Worm (Caenorhabditis elegans) whole organism, young adult: ENCODE data around the gene ipla-6.

Experiments
- B0035.1 ChIP-seq: sonication (generic microtip); optimal IDR thresholded peaks from 2 replicates; lab custom pipeline; 2016; ENCODE audit warnings: missing genetic modification characterization, mild to moderate bottlenecking, missing compliant biosample characterization, missing genotype, missing genetic modification reagents
- B0261.1 ChIP-seq: sonication (generic microtip); optimal IDR thresholded peaks from 2 replicates; lab custom pipeline; 2016; ENCODE audit warnings: mild to moderate bottlenecking, missing genetic modification characterization, moderate library complexity, missing compliant biosample characterization
- F10E7.11 ChIP-seq: sonication (generic microtip); optimal IDR thresholded peaks from 2 replicates; lab custom pipeline; 2017; ENCODE audit warnings: mild to moderate bottlenecking, missing genetic modification characterization, moderate library complexity, missing compliant biosample characterization
- F23B12.7 ChIP-seq: sonication (generic microtip); optimal IDR thresholded peaks from 2 replicates; lab custom pipeline; 2017; ENCODE audit warnings: missing genetic modification characterization, mild to moderate bottlenecking, missing compliant biosample characterization, antibody characterized with exemption, moderate library complexity; ENCODE audit not compliant: insufficient read depth
- F33H1.4 ChIP-seq: fragments of 200-800 bp; sonication (Bioruptor generic); IDR thresholded peaks from 2 replicates; pipeline ENCODE4 v1.3.6; 2022; ENCODE audit warnings: missing genetic modification reagents, missing genetic modification characterization, missing compliant biosample characterization
- F55B11.4 ChIP-seq: sonication (generic microtip); optimal IDR thresholded peaks from 2 replicates; lab custom pipeline; 2016; ENCODE audit warnings: missing compliant biosample characterization, missing genetic modification characterization, borderline replicate concordance; ENCODE audit not compliant: insufficient read depth
- F57C9.4 ChIP-seq: sonication (generic microtip); optimal IDR thresholded peaks from 2 replicates; lab custom pipeline; 2017; ENCODE audit warnings: mild to moderate bottlenecking, missing genetic modification characterization, missing compliant biosample characterization
- K11D2.4 ChIP-seq: fragments of 200-800 bp; sonication (Bioruptor generic); IDR thresholded peaks from 2 replicates; pipeline ENCODE4 v1.3.6; 2022; ENCODE audit warnings: missing genetic modification reagents, missing genetic modification characterization, missing compliant biosample characterization
- K12H6.12 ChIP-seq: fragments of 200-800 bp; sonication (Bioruptor generic); optimal IDR thresholded peaks from 2 replicates; lab custom pipeline; 2018; ENCODE audit warnings: mild to moderate bottlenecking, missing genetic modification characterization, missing compliant biosample characterization
- Y53G8AR.9 ChIP-seq: fragments of 200-800 bp; sonication (Bioruptor generic); conservative IDR thresholded peaks from 2 replicates; pipeline ENCODE4 v1.3.6; 2022; ENCODE audit warnings: missing genetic modification reagents, missing genetic modification characterization, missing compliant biosample characterization
- Y95B8A.8 ChIP-seq: fragments of 200-800 bp; sonication (Bioruptor generic); IDR thresholded peaks from 2 replicates; pipeline ENCODE4 v1.3.6; 2022; ENCODE audit warnings: missing genetic modification reagents, missing genetic modification characterization, missing compliant biosample characterization
- akir-1 ChIP-seq: fragments of 200-800 bp; sonication (Bioruptor generic); optimal IDR thresholded peaks from 2 replicates; lab custom pipeline; 2018; ENCODE audit warnings: mild to moderate bottlenecking, missing genetic modification characterization, moderate library complexity, missing compliant biosample characterization
- ama-1 ChIP-seq, 3 experiments: fragments of 150-350 bp in 1 of 3; sonication (generic microtip) in 2 of 3; optimal IDR thresholded peaks; 2 replicates each; lab custom pipeline; 2014 to 2018; ENCODE audit warnings: missing biosample characterization in 2 of 3, missing genetic modification characterization in 2 of 3, missing genetic modification reagents in 2 of 3
- attf-5 ChIP-seq: fragments of 200-800 bp; sonication (Bioruptor generic); optimal IDR thresholded peaks from 2 replicates; lab custom pipeline; 2018; ENCODE audit warnings: mild to moderate bottlenecking, missing genetic modification characterization, missing compliant biosample characterization
- cebp-1 ChIP-seq, 2 experiments: fragments of 200-800 bp in 1 of 2; sonication (Bioruptor generic) in 1 of 2; sonication (generic microtip) in 1 of 2; IDR thresholded peaks in 1 of 2; optimal IDR thresholded peaks in 1 of 2; 2 replicates each; pipeline versions ENCODE4 v1.3.6 to Lab custom; 2017 to 2022; ENCODE audit warnings: missing compliant biosample characterization in 2 of 2, missing genetic modification characterization in 2 of 2, mild to moderate bottlenecking in 1 of 2, missing genetic modification reagents in 1 of 2, moderate library complexity in 1 of 2
- ceh-40 ChIP-seq: fragments of 200-800 bp; sonication (Bioruptor generic); IDR thresholded peaks from 2 replicates; pipeline ENCODE4 v1.3.6; 2022; ENCODE audit warnings: missing genetic modification characterization, missing compliant biosample characterization
- ceh-58 ChIP-seq: fragments of 200-800 bp; sonication (Bioruptor generic); IDR thresholded peaks from 2 replicates; pipeline ENCODE4 v1.3.6; 2022; ENCODE audit warnings: missing genetic modification characterization, missing compliant biosample characterization
- ceh-91 ChIP-seq: fragments of 200-800 bp; sonication (Bioruptor generic); IDR thresholded peaks from 2 replicates; pipeline ENCODE4 v1.3.6; 2022; ENCODE audit warnings: missing genetic modification reagents, missing genetic modification characterization, missing compliant biosample characterization
- efl-1 ChIP-seq: fragments of 150-350 bp; optimal IDR thresholded peaks from 2 replicates; lab custom pipeline; 2014; ENCODE audit warnings: missing biosample characterization, missing genetic modification reagents, missing genetic modification characterization
- fkh-3 ChIP-seq: sonication (generic microtip); optimal IDR thresholded peaks from 2 replicates; lab custom pipeline; 2016; ENCODE audit warnings: mild to moderate bottlenecking, missing genetic modification characterization, missing compliant biosample characterization
- him-1 ChIP-seq: sonication (generic microtip); optimal IDR thresholded peaks from 2 replicates; lab custom pipeline; 2016; ENCODE audit warnings: missing genotype, missing genetic modification reagents, missing genetic modification characterization, missing compliant biosample characterization
- hlh-26 ChIP-seq: fragments of 200-800 bp; sonication (Bioruptor generic); conservative IDR thresholded peaks from 2 replicates; pipeline ENCODE4 v1.3.6; 2022; ENCODE audit warnings: missing genetic modification reagents, missing genetic modification characterization, missing compliant biosample characterization
- hmg-1.2 ChIP-seq: fragments of 200-800 bp; sonication (Bioruptor generic); IDR thresholded peaks from 2 replicates; pipeline ENCODE4 v1.3.6; 2022; ENCODE audit warnings: missing genetic modification reagents, missing genetic modification characterization, missing compliant biosample characterization
- hrde-1 ChIP-seq: sonication (generic microtip); optimal IDR thresholded peaks from 2 replicates; lab custom pipeline; 2016; ENCODE audit warnings: missing genetic modification characterization, mild to moderate bottlenecking, missing compliant biosample characterization, moderate library complexity, missing genotype, missing genetic modification reagents, borderline replicate concordance
- let-607 ChIP-seq, 2 experiments: fragments of 200-800 bp in 1 of 2; sonication (Bioruptor generic) in 1 of 2; sonication (generic microtip) in 1 of 2; optimal IDR thresholded peaks; 2 replicates each; lab custom pipeline; 2016 to 2018; ENCODE audit warnings: mild to moderate bottlenecking in 2 of 2, missing compliant biosample characterization in 2 of 2, missing genetic modification characterization in 2 of 2, moderate library complexity in 2 of 2, missing genotype in 1 of 2
- lin-35 ChIP-seq, 3 experiments: fragments of 150-350 bp in 2 of 3; sonication (generic microtip) in 1 of 3; optimal IDR thresholded peaks; 2 replicates each; lab custom pipeline; 2014 to 2018; ENCODE audit warnings: missing biosample characterization in 3 of 3, missing genetic modification characterization in 3 of 3, missing genetic modification reagents in 3 of 3
- mcd-1 ChIP-seq: fragments of 200-800 bp; sonication (Bioruptor generic); IDR thresholded peaks from 2 replicates; pipeline ENCODE4 v1.3.6; 2022; ENCODE audit warnings: missing genetic modification reagents, missing genetic modification characterization, missing compliant biosample characterization
- nfya-1 ChIP-seq: sonication (generic microtip); optimal IDR thresholded peaks from 2 replicates; lab custom pipeline; 2017; ENCODE audit warnings: antibody characterized with exemption, missing compliant biosample characterization, missing genetic modification characterization, borderline replicate concordance; ENCODE audit not compliant: insufficient read depth
- nfya-2 ChIP-seq: fragments of 200-800 bp; sonication (Bioruptor generic); IDR thresholded peaks from 2 replicates; pipeline ENCODE4 v1.3.6; 2022; ENCODE audit warnings: missing genetic modification reagents, missing genetic modification characterization, missing compliant biosample characterization
- nhr-90 ChIP-seq: sonication (generic microtip); optimal IDR thresholded peaks from 2 replicates; lab custom pipeline; 2016; ENCODE audit warnings: missing genotype, mild to moderate bottlenecking, missing genetic modification characterization, missing compliant biosample characterization
- pbrm-1 ChIP-seq: fragments of 200-800 bp; sonication (Bioruptor generic); IDR thresholded peaks from 2 replicates; pipeline ENCODE4 v1.3.6; 2022; ENCODE audit warnings: missing genetic modification reagents, missing genetic modification characterization, missing compliant biosample characterization
- rcor-1 ChIP-seq: fragments of 200-800 bp; sonication (Bioruptor generic); IDR thresholded peaks from 2 replicates; pipeline ENCODE4 v1.3.6; 2022; ENCODE audit warnings: missing genetic modification reagents, missing genetic modification characterization, missing compliant biosample characterization
- repo-1 ChIP-seq: sonication (generic microtip); optimal IDR thresholded peaks from 2 replicates; lab custom pipeline; 2017; ENCODE audit warnings: mild to moderate bottlenecking, missing genetic modification characterization, missing compliant biosample characterization
- tbp1 ChIP-seq: fragments of 200-800 bp; sonication (Bioruptor generic); optimal IDR thresholded peaks from 2 replicates; lab custom pipeline; 2018; ENCODE audit warnings: mild to moderate bottlenecking, missing genetic modification characterization, missing compliant biosample characterization
- tlf-1 ChIP-seq: fragments of 200-800 bp; sonication (Bioruptor generic); optimal IDR thresholded peaks from 2 replicates; lab custom pipeline; 2018; ENCODE audit warnings: mild to moderate bottlenecking, missing genetic modification characterization, missing compliant biosample characterization
- unc-130 ChIP-seq: sonication (generic microtip); optimal IDR thresholded peaks from 2 replicates; lab custom pipeline; 2016; ENCODE audit warnings: missing genetic modification reagents, missing genetic modification characterization, missing compliant biosample characterization
- zfh-2 ChIP-seq: fragments of 200-800 bp; sonication (Bioruptor generic); conservative IDR thresholded peaks from 2 replicates; pipeline ENCODE4 v1.3.6; 2022; ENCODE audit warnings: missing genetic modification reagents, missing genetic modification characterization, missing compliant biosample characterization
- ztf-22 ChIP-seq: fragments of 200-800 bp; sonication (Bioruptor generic); optimal IDR thresholded peaks from 2 replicates; lab custom pipeline; 2018; ENCODE audit warnings: mild to moderate bottlenecking, missing genetic modification characterization, moderate library complexity, missing compliant biosample characterization
- ztf-25 ChIP-seq: fragments of 200-800 bp; sonication (Bioruptor generic); IDR thresholded peaks from 2 replicates; pipeline ENCODE4 v1.3.6; 2022; ENCODE audit warnings: missing genetic modification reagents, missing genetic modification characterization, missing compliant biosample characterization
- ztf-26 ChIP-seq: sonication (generic microtip); optimal IDR thresholded peaks from 2 replicates; lab custom pipeline; 2017; ENCODE audit warnings: missing genetic modification characterization, missing compliant biosample characterization
- ztf-28 ChIP-seq: fragments of 200-800 bp; sonication (Bioruptor generic); IDR thresholded peaks from 2 replicates; pipeline ENCODE4 v1.3.6; 2022; ENCODE audit warnings: missing genetic modification reagents, missing genetic modification characterization, missing compliant biosample characterization
- ztf-6 ChIP-seq: fragments of 200-800 bp; sonication (Bioruptor generic); IDR thresholded peaks from 2 replicates; pipeline ENCODE4 v1.3.6; 2022; ENCODE audit warnings: missing genetic modification reagents, missing genetic modification characterization, missing compliant biosample characterization

The ipla-6 gene

ce11 chrIV:6333915-6334314, 3.5 kb upstream of the ipla-6 start, which contains the start of gene blos-2:
TSS of gene blos-2 (plus strand) at chrIV:6334215.
- no peak for TF ChIP-seq F33H1.4
- no peak for TF ChIP-seq ama-1 (optimal IDR thresholded peaks at IDR 0.05; lab: Kevin White, UChicago)
- no peak for TF ChIP-seq ama-1 (GFP tag; optimal IDR thresholded peaks at IDR 0.05; lab: Kevin White, UChicago)
- TF ChIP-seq mcd-1 (GFP tag; lab: Robert Waterston, UW), result no peak
- TF ChIP-seq nfya-1 (tag; lab: Kevin White, UChicago), result no peak
- no peak for TF ChIP-seq him-1 (tag; lab: Kevin White, UChicago)
- TF ChIP-seq B0261.1 (tag; lab: Kevin White, UChicago), result no peak
- peak; percentile 17 for TF ChIP-seq repo-1 (tag; lab: Kevin White, UChicago)
- TF ChIP-seq, all 124 proteins: peak for 1

- no peak for TF ChIP-seq K12H6.12
- TF ChIP-seq cebp-1 (GFP tag; IDR thresholded peaks at IDR 0.05; lab: Robert Waterston, UW), result no peak
- TF ChIP-seq cebp-1 (tag; optimal IDR thresholded peaks at IDR 0.05; lab: Kevin White, UChicago), result peak; percentile 51
Measured at ce11 chrIV:6335908-6336307, 1.5 kb upstream of the ipla-6 start, which contains the start of gene mif-4. TSS of gene mif-4 (minus strand) at chrIV:6335994.

- TF ChIP-seq efl-1 (GFP tag; lab: Kevin White, UChicago), result no peak
- no peak for TF ChIP-seq F57C9.4 (tag; lab: Kevin White, UChicago)
- peak; percentile 70 for TF ChIP-seq F10E7.11 (tag; lab: Kevin White, UChicago)
- TF ChIP-seq nhr-90 (tag; lab: Kevin White, UChicago), result peak; percentile 78
- no peak for TF ChIP-seq ztf-28 (GFP tag; lab: Robert Waterston, UW)
- TF ChIP-seq attf-5 (GFP tag; lab: Kevin White, UChicago), result peak; percentile 98
- peak; percentile 73 to 90 for TF ChIP-seq let-607 (tag; optimal IDR thresholded peaks at IDR 0.05; lab: Kevin White, UChicago)
- no peak for TF ChIP-seq ztf-6 (GFP tag; lab: Robert Waterston, UW)
- peak; percentile 69 for TF ChIP-seq tbp1
- no peak for TF ChIP-seq ceh-58
- no peak for TF ChIP-seq nfya-2
- TF ChIP-seq akir-1 (GFP tag; lab: Kevin White, UChicago), result peak; percentile 92
- TF ChIP-seq B0035.1 (tag; lab: Kevin White, UChicago), result peak; percentile 45
- TF ChIP-seq zfh-2 (GFP tag; lab: Robert Waterston, UW), result peak; percentile 87
- TF ChIP-seq ztf-22, result peak; percentile 89
- TF ChIP-seq pbrm-1 (GFP tag; lab: Robert Waterston, UW), result peak; percentile 84
- TF ChIP-seq mcd-1 (GFP tag; lab: Robert Waterston, UW), result peak; percentile 83
- TF ChIP-seq hlh-26, result no peak
- no peak for TF ChIP-seq fkh-3
- TF ChIP-seq tlf-1, result peak; percentile 91
- TF ChIP-seq hrde-1 (tag; lab: Kevin White, UChicago), result no peak
- TF ChIP-seq hmg-1.2 (GFP tag; lab: Robert Waterston, UW), result peak; percentile 95
- TF ChIP-seq lin-35 (GFP tag; optimal IDR thresholded peaks at IDR 0.05; lab: Kevin White, UChicago), result peak in 1 of 3 experiments; percentile 82
- TF ChIP-seq Y53G8AR.9 (GFP tag; lab: Robert Waterston, UW), result peak; percentile 85
- 0 out of 2 replicates have a peak, but pooled peaks have one; percentile 41 for TF ChIP-seq ceh-40
- TF ChIP-seq ztf-26 (tag; lab: Kevin White, UChicago), result peak; percentile 96
- no peak for TF ChIP-seq F55B11.4 (tag; lab: Kevin White, UChicago)
- no peak for TF ChIP-seq ama-1 (optimal IDR thresholded peaks at IDR 0.05; lab: Kevin White, UChicago)
- peak in 1 of 2 experiments; percentile 55 for TF ChIP-seq ama-1 (GFP tag; optimal IDR thresholded peaks at IDR 0.05; lab: Kevin White, UChicago)
- peak; percentile 77; the same call in 1 of the 2 replicates for TF ChIP-seq Y95B8A.8 (GFP tag; lab: Robert Waterston, UW)
- TF ChIP-seq ceh-91 (GFP tag; lab: Robert Waterston, UW), result no peak
- TF ChIP-seq F23B12.7 (tag; lab: Kevin White, UChicago), result no peak
- TF ChIP-seq K11D2.4, result peak; percentile 92
- peak; percentile 2 for TF ChIP-seq B0261.1 (tag; lab: Kevin White, UChicago)
- no peak for TF ChIP-seq unc-130 (GFP tag; lab: Kevin White, UChicago)
- TF ChIP-seq rcor-1 (GFP tag; lab: Robert Waterston, UW), result peak; percentile 55; the same call in 1 of the 2 replicates
- TF ChIP-seq ztf-25, result no peak
Measured at ce11 chrIV:6336748-6337147, 705 bp upstream of the ipla-6 start.
